Fruit fly (Drosophila melanogaster): Measurements from ENCODE around the gene hng3.

The hng3 gene

DNA sequence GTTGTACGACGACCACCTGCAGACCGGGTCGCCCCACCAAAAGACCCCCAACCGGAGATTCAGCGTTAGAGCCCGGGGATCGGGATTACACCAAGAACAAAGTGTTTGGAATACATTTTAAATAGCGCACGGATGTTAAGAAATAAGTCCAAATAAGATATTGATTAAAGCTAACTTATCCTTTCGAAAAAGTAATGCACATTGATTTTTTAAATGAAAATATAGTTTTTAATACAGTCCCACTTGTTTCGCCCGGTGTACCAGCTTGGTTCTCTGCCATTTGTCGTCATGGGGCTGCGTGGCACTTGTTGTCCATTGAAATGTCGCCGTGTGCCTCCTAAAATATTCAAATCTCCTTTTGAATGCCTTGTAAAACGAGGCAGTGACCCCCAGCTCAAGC lies 34.3 kb downstream of the hng3 start (continued):
- no peak for TF ChIP-seq CG14667 (GFP tag; IDR thresholded peaks at IDR 0.05)
- no peak for TF ChIP-seq CG4404 (GFP tag; IDR thresholded peaks at IDR 0.05)
- TF ChIP-seq CG12659 (GFP tag; optimal IDR thresholded peaks at IDR 0.05), result no peak
- TF ChIP-seq BtbVII (GFP tag; optimal IDR thresholded peaks at IDR 0.05), result no peak
- no peak for TF ChIP-seq Stat92E (GFP tag; optimal IDR thresholded peaks at IDR 0.05)
- no peak for TF ChIP-seq CG2116 (GFP tag; optimal IDR thresholded peaks at IDR 0.05)
- no peak; the same call in 1 of the 2 replicates for TF ChIP-seq lmd (GFP tag; IDR thresholded peaks at IDR 0.05)
- no peak for TF ChIP-seq CG2120 (GFP tag; optimal IDR thresholded peaks at IDR 0.05)
- no peak for TF ChIP-seq knrl (GFP tag; IDR thresholded peaks at IDR 0.05; ENCODE audit: partially characterized antibody)
- TF ChIP-seq dysf (GFP tag; IDR thresholded peaks at IDR 0.05), result peak; percentile 29; the same call in 1 of the 3 replicates
- no peak for TF ChIP-seq Dip2 (GFP tag; IDR thresholded peaks at IDR 0.05)
- TF ChIP-seq Asciz (GFP tag; optimal IDR thresholded peaks at IDR 0.05), result no peak
- no peak for TF ChIP-seq luna (GFP tag; optimal IDR thresholded peaks at IDR 0.05)
- TF ChIP-seq Six4 (GFP tag; optimal IDR thresholded peaks at IDR 0.05), result peak; percentile 10
- no peak for TF ChIP-seq lilli (GFP tag; optimal IDR thresholded peaks at IDR 0.05)
- TF ChIP-seq fd3F (GFP tag; optimal IDR thresholded peaks at IDR 0.05), result no peak
- no peak for TF ChIP-seq CG12236 (GFP tag; optimal IDR thresholded peaks at IDR 0.05)
- no peak for TF ChIP-seq Ets65A (GFP tag)
- TF ChIP-seq kah (GFP tag; optimal IDR thresholded peaks at IDR 0.05), result peak; percentile 54
- no peak for TF ChIP-seq wek (GFP tag; optimal IDR thresholded peaks at IDR 0.05)
- no peak for TF ChIP-seq repo (GFP tag; optimal IDR thresholded peaks at IDR 0.05)
- TF ChIP-seq dmrt11E (tag; optimal IDR thresholded peaks at IDR 0.05), result peak; percentile 70
- peak; percentile 16 for TF ChIP-seq phol (tag; optimal IDR thresholded peaks at IDR 0.05)
- no peak for TF ChIP-seq CG16779 (GFP tag; IDR thresholded peaks at IDR 0.05)
- no peak for TF ChIP-seq zen2 (GFP tag; IDR thresholded peaks at IDR 0.05; ENCODE audit: partially characterized antibody)
- TF ChIP-seq pnt (GFP tag; optimal IDR thresholded peaks at IDR 0.05), result peak; percentile 37
- TF ChIP-seq h (optimal IDR thresholded peaks at IDR 0.05), result no peak
- TF ChIP-seq Gug (GFP tag; IDR thresholded peaks at IDR 0.05), result 0 out of 4 replicates have a peak, but pooled peaks have one; percentile 29
- no peak for TF ChIP-seq aop (GFP tag; IDR thresholded peaks at IDR 0.05)
- TF ChIP-seq tup (GFP tag; optimal IDR thresholded peaks at IDR 0.05), result no peak
- no peak; the same call in 1 of the 2 replicates for TF ChIP-seq CG17328 (GFP tag; IDR thresholded peaks at IDR 0.05)
- TF ChIP-seq sna (GFP tag; IDR thresholded peaks at IDR 0.05; ENCODE audit: partially characterized antibody), result no peak
- TF ChIP-seq CG1233 (GFP tag; optimal IDR thresholded peaks at IDR 0.05), result no peak
- TF ChIP-seq CG1024 (GFP tag; IDR thresholded peaks at IDR 0.05), result no peak
- TF ChIP-seq ranshi (GFP tag; IDR thresholded peaks at IDR 0.05), result no peak; the same call in 1 of the 2 replicates
- TF ChIP-seq NK7.1 (GFP tag; optimal IDR thresholded peaks at IDR 0.05), result no peak
- peak; percentile 38 for TF ChIP-seq CG10267 (tag; optimal IDR thresholded peaks at IDR 0.05)
- TF ChIP-seq fd64A (GFP tag; optimal IDR thresholded peaks at IDR 0.05), result no peak
- TF ChIP-seq CG17612 (GFP tag; IDR thresholded peaks at IDR 0.05), result no peak
- TF ChIP-seq Dad (GFP tag; optimal IDR thresholded peaks at IDR 0.05), result peak; percentile 37
- TF ChIP-seq Sin3A (optimal IDR thresholded peaks at IDR 0.05), result no peak
- peak in 1 of 2 experiments; percentile 35 for TF ChIP-seq chif (GFP tag; optimal IDR thresholded peaks at IDR 0.05)
- no peak for TF ChIP-seq Hmr (GFP tag; optimal IDR thresholded peaks at IDR 0.05)
- no peak for TF ChIP-seq CG4730 (GFP tag; IDR thresholded peaks at IDR 0.05)
- TF ChIP-seq dimm (GFP tag; IDR thresholded peaks at IDR 0.05), result no peak
- no peak for TF ChIP-seq ab (GFP tag; optimal IDR thresholded peaks at IDR 0.05)
- no peak for TF ChIP-seq CG3847 (GFP tag; IDR thresholded peaks at IDR 0.05)
- no peak for TF ChIP-seq peb (GFP tag; IDR thresholded peaks at IDR 0.05)
- peak; percentile 26 for TF ChIP-seq fd96Cb (tag; optimal IDR thresholded peaks at IDR 0.05)
- TF ChIP-seq CG1792 (GFP tag; optimal IDR thresholded peaks at IDR 0.05), result no peak
- no peak for TF ChIP-seq MESR4 (GFP tag; optimal IDR thresholded peaks at IDR 0.05)
- no peak for TF ChIP-seq cas (GFP tag; IDR thresholded peaks at IDR 0.05)
- no peak for TF ChIP-seq CG2199 (GFP tag; IDR thresholded peaks at IDR 0.05)

All from whole organism, embryonic.